Worm (Caenorhabditis elegans) whole organism, mixed stage, embryonic: ENCODE results near the gene skr-20.
A peak's percentile ranks its signal among the peaks of the same experiment; 100 is the strongest.

Experiments
- M03D4.4 ChIP-seq: sonication (generic microtip); optimal IDR thresholded peaks from 2 replicates; lab custom pipeline; 2017; ENCODE audit warnings: mild to moderate bottlenecking, missing genetic modification characterization, missing compliant biosample characterization
- bed-3 ChIP-seq: fragments of 200-800 bp; sonication (Bioruptor generic); optimal IDR thresholded peaks from 3 replicates; lab custom pipeline; 2018; ENCODE audit warnings: mild to moderate bottlenecking, missing genetic modification characterization, moderate library complexity, missing compliant biosample characterization
- ceh-39 ChIP-seq: fragments of 150-350 bp; optimal IDR thresholded peaks from 2 replicates; lab custom pipeline; 2014; ENCODE audit warnings: missing biosample characterization, missing genetic modification characterization
- ceh-43 ChIP-seq: fragments of 200-800 bp; sonication (Bioruptor generic); optimal IDR thresholded peaks from 2 replicates; lab custom pipeline; 2018; ENCODE audit warnings: mild to moderate bottlenecking, missing genetic modification characterization, moderate library complexity, missing compliant biosample characterization
- ces-1 ChIP-seq: fragments of 150-350 bp; optimal IDR thresholded peaks from 2 replicates; lab custom pipeline; 2014; ENCODE audit warnings: missing biosample characterization, missing genetic modification reagents, missing genetic modification characterization
- drap-1 ChIP-seq: fragments of 200-800 bp; sonication (Bioruptor generic); optimal IDR thresholded peaks from 3 replicates; lab custom pipeline; 2018; ENCODE audit warnings: mild to moderate bottlenecking, missing genetic modification characterization, missing compliant biosample characterization
- elt-1 ChIP-seq: sonication (generic microtip); optimal IDR thresholded peaks from 2 replicates; lab custom pipeline; 2017; ENCODE audit warnings: missing genetic modification characterization, mild to moderate bottlenecking, missing compliant biosample characterization, antibody characterized with exemption, moderate library complexity, borderline replicate concordance; ENCODE audit not compliant: insufficient read depth
- elt-3 ChIP-seq: fragments of 150-350 bp; optimal IDR thresholded peaks from 2 replicates; lab custom pipeline; 2014; ENCODE audit warnings: missing biosample characterization, missing genetic modification characterization
- flh-1 ChIP-seq: fragments of 200-800 bp; sonication (Bioruptor generic); optimal IDR thresholded peaks from 2 replicates; lab custom pipeline; 2018; ENCODE audit warnings: mild to moderate bottlenecking, missing genetic modification characterization, moderate library complexity, missing compliant biosample characterization
- hlh-1 ChIP-seq: fragments of 150-350 bp; optimal IDR thresholded peaks from 2 replicates; lab custom pipeline; 2014; ENCODE audit warnings: missing biosample characterization, missing genetic modification reagents, missing genetic modification characterization
- lin-13 ChIP-seq: fragments of 150-350 bp; optimal IDR thresholded peaks from 2 replicates; lab custom pipeline; 2014; ENCODE audit warnings: missing biosample characterization, missing genetic modification characterization
- lin-32 ChIP-seq: fragments of 200-800 bp; sonication (Bioruptor generic); optimal IDR thresholded peaks from 2 replicates; lab custom pipeline; 2018; ENCODE audit warnings: mild to moderate bottlenecking, missing genetic modification characterization, missing compliant biosample characterization
- mab-5 ChIP-seq: fragments of 150-350 bp; optimal IDR thresholded peaks from 2 replicates; lab custom pipeline; 2014; ENCODE audit warnings: missing biosample characterization, missing genetic modification characterization
- mls-2 ChIP-seq: sonication (generic microtip); optimal IDR thresholded peaks from 2 replicates; lab custom pipeline; 2016; ENCODE audit warnings: mild to moderate bottlenecking, missing genetic modification characterization, moderate library complexity, missing compliant biosample characterization
- nhr-76 ChIP-seq: sonication (generic microtip); optimal IDR thresholded peaks from 2 replicates; lab custom pipeline; 2017; ENCODE audit warnings: missing biosample characterization, missing genetic modification characterization
- pha-4 ChIP-seq: fragments of 150-350 bp; optimal IDR thresholded peaks from 2 replicates; lab custom pipeline; 2018; ENCODE audit warnings: missing biosample characterization, missing genetic modification reagents, missing genetic modification characterization
- sem-2 ChIP-seq: fragments of 200-800 bp; sonication (Bioruptor generic); optimal IDR thresholded peaks from 2 replicates; lab custom pipeline; 2018; ENCODE audit warnings: mild to moderate bottlenecking, missing genetic modification characterization, missing compliant biosample characterization
- snpc-4 ChIP-seq: fragments of 150-350 bp; optimal IDR thresholded peaks from 2 replicates; lab custom pipeline; 2014; ENCODE audit warnings: missing biosample characterization, missing genetic modification characterization
- sptf-1 ChIP-seq: sonication (generic microtip); optimal IDR thresholded peaks from 2 replicates; lab custom pipeline; 2017; ENCODE audit warnings: mild to moderate bottlenecking, missing genetic modification characterization, moderate library complexity, missing compliant biosample characterization
- tbx-8 ChIP-seq: fragments of 200-800 bp; sonication (Bioruptor generic); optimal IDR thresholded peaks from 2 replicates; lab custom pipeline; 2018; ENCODE audit warnings: mild to moderate bottlenecking, missing genetic modification characterization, moderate library complexity, missing compliant biosample characterization
- unc-120 ChIP-seq: sonication (generic microtip); optimal IDR thresholded peaks from 2 replicates; lab custom pipeline; 2017; ENCODE audit warnings: missing genetic modification characterization, missing compliant biosample characterization; ENCODE audit not compliant: poor library complexity, severe bottlenecking
- unc-62 ChIP-seq: fragments of 150-350 bp; optimal IDR thresholded peaks from 2 replicates; lab custom pipeline; 2014; ENCODE audit warnings: missing biosample characterization, missing genetic modification reagents, missing genetic modification characterization
- zip-8 ChIP-seq: fragments of 150-350 bp; optimal IDR thresholded peaks from 2 replicates; lab custom pipeline; 2014; ENCODE audit warnings: missing biosample characterization, missing genetic modification characterization
- ztf-11 ChIP-seq: fragments of 150-350 bp; optimal IDR thresholded peaks from 2 replicates; lab custom pipeline; 2014; ENCODE audit warnings: missing biosample characterization, missing genetic modification characterization

The skr-20 gene

ce11 chrX:13250163-13250562, 26.8 kb upstream of the skr-20 start:
- TF ChIP-seq mls-2 (tag; lab: Kevin White, UChicago) (no peak), zip-8 (no peak), M03D4.4 (tag; lab: Kevin White, UChicago) (no peak), ceh-43 (GFP tag; lab: Kevin White, UChicago) (no peak), ztf-11 (tag; lab: Kevin White, UChicago) (no peak), nhr-76 (tag; lab: Kevin White, UChicago) (no peak), drap-1 (no peak)

ce11 chrX:13249102-13249501, 25.8 kb upstream of the skr-20 start:
- TF ChIP-seq ceh-39 (tag; lab: Kevin White, UChicago), result no peak
- TF ChIP-seq ztf-11 (tag; lab: Kevin White, UChicago), result no peak
- no peak for TF ChIP-seq ceh-43 (GFP tag; lab: Kevin White, UChicago)
- no peak for TF ChIP-seq ces-1
- TF ChIP-seq flh-1 (GFP tag; lab: Kevin White, UChicago), result no peak
- TF ChIP-seq, all 35 proteins: peak for 0

- TF ChIP-seq lin-13 (tag; lab: Kevin White, UChicago) (no peak), elt-1 (tag; lab: Kevin White, UChicago) (peak; percentile 38)
These were observed 24.9 kb upstream of the skr-20 start, which contains the start of gene K08H2.7 for ce11 chrX:13248265-13248664. Gene K08H2.7, minus strand, starts transcription at chrX:13248437.

- no peak for TF ChIP-seq unc-62 (GFP tag; lab: Kevin White, UChicago)
These were observed 24.3 kb upstream of the skr-20 start for ce11 chrX:13247614-13248013.

ce11 chrX:13246668-13247358, 23.5 kb upstream of the skr-20 start:
- TF ChIP-seq M03D4.4 (tag; lab: Kevin White, UChicago) (no peak), ces-1 (peak; percentile 99)
- TF ChIP-seq, all 35 proteins: peak for 1

ce11 chrX:13245090-13245489, 21.8 kb upstream of the skr-20 start, which contains the start of gene hpl-1:
Gene hpl-1, plus strand, starts transcription at chrX:13245390.
- TF ChIP-seq sem-2 (GFP tag; lab: Kevin White, UChicago), result no peak
- no peak for TF ChIP-seq mab-5 (tag; lab: Kevin White, UChicago)
- no peak for TF ChIP-seq lin-32 (GFP tag; lab: Kevin White, UChicago)
- no peak for TF ChIP-seq unc-62 (GFP tag; lab: Kevin White, UChicago)
- no peak for TF ChIP-seq unc-120 (tag; lab: Kevin White, UChicago)
- no peak for TF ChIP-seq ces-1

- no peak for TF ChIP-seq elt-3
- no peak for TF ChIP-seq nhr-76 (tag; lab: Kevin White, UChicago)
- no peak for TF ChIP-seq sptf-1 (tag; lab: Kevin White, UChicago)
- TF ChIP-seq snpc-4 (tag; lab: Kevin White, UChicago), result no peak
- no peak for TF ChIP-seq tbx-8
These were observed 18.9 kb upstream of the skr-20 start, which contains the start of gene K08H2.5 for ce11 chrX:13242231-13242630. Gene K08H2.5, minus strand, starts transcription at chrX:13242331.

ce11 chrX:13238197-13238596, 14.9 kb upstream of the skr-20 start, which contains the start of gene K08H2.4:
Gene K08H2.4, plus strand, starts transcription at chrX:13238497.
- TF ChIP-seq bed-3 (GFP tag; lab: Kevin White, UChicago), result no peak
- no peak for TF ChIP-seq pha-4 (tag; lab: Kevin White, UChicago)
- TF ChIP-seq hlh-1 (tag; lab: Kevin White, UChicago), result peak; percentile 33
- TF ChIP-seq ceh-39 (tag; lab: Kevin White, UChicago), result peak; percentile 21
- no peak for TF ChIP-seq sptf-1 (tag; lab: Kevin White, UChicago)
